Worm (Caenorhabditis elegans): ENCODE data around the gene F19D8.2.

The F19D8.2 gene

DNA sequence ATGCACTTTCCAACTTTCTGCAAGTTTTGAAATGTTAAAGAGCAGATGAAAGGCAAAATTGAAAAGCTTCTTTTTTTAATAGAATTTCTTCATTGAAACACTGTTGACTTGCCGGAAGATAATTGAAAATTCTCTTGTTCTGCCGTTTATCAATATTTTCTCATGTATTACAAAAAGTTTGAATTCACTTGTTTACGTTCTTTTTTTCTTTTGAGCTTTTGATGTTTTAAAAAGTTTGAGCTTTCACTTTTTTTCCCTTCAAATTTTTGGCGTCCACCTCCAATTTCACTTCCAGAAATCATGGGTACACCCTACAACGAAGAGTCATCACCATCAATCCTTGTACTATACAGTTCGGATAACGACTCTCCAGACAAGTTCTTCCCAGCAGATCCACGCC is at the start of gene F19D8.2:
Gene F19D8.2 (plus strand): TSS at position 301 of the 400 bp plus-strand sequence.
- no peak for TF ChIP-seq lir-3 (tag; optimal IDR thresholded peaks at IDR 0.05; ENCODE audit: poor library complexity)

ce11 chrX:13785268-13785667 is 49.0 kb upstream of the F19D8.2 start, which contains the start of gene F55F3.4:
Gene F55F3.4, plus strand, starts transcription at chrX:13785568.
- TF ChIP-seq rnt-1 (tag; optimal IDR thresholded peaks at IDR 0.05), result no peak

- TF ChIP-seq fkh-4 (tag; optimal IDR thresholded peaks at IDR 0.05; ENCODE audit: borderline replicate concordance), result no peak
- TF ChIP-seq mab-9 (GFP tag; IDR thresholded peaks at IDR 0.05), result no peak
- no peak for TF ChIP-seq aha-1 (tag; optimal IDR thresholded peaks at IDR 0.05)
- TF ChIP-seq unc-98 (GFP tag; IDR thresholded peaks at IDR 0.05), result no peak
- TF ChIP-seq lin-39 (tag; optimal IDR thresholded peaks at IDR 0.05), result no peak
- TF ChIP-seq efl-3 (GFP tag; optimal IDR thresholded peaks at IDR 0.05), result no peak
- TF ChIP-seq unc-130 (tag; optimal IDR thresholded peaks at IDR 0.05), result no peak
- TF ChIP-seq mef-2 (tag; optimal IDR thresholded peaks at IDR 0.05), result no peak
- TF ChIP-seq egl-13 (tag; optimal IDR thresholded peaks at IDR 0.05), result no peak
These were observed 43.7 kb upstream of the F19D8.2 start, which contains the start of gene ZK1086.3 for ce11 chrX:13790532-13790931. Gene ZK1086.3, plus strand, starts transcription at chrX:13790832.

DNA sequence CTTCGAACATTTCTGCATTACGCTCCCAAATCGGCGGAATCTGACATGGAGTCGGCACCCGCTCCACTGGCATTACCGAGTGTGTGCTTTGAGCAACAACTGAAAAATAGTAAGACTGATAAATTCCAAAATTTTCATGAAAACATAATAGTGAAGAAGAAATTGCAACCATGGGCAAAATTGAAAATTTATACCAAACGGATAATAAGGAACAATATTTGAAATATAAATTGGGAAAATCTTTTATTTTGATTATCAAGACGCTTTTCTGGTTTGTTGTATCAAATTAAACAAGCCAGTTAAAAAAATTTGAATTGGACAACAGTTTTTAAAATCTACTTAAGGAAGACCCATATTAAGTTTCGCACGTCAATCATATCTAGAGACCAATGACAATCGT is 40.7 kb upstream of the F19D8.2 start, which contains the start of gene ZK1086.2:
Gene ZK1086.2 (minus strand): TSS at position 101 of the 400 bp plus-strand sequence.
- TF ChIP-seq unc-98 (GFP tag; IDR thresholded peaks at IDR 0.05), result no peak
- TF ChIP-seq efl-3 (GFP tag; optimal IDR thresholded peaks at IDR 0.05), result no peak
- TF ChIP-seq nhr-28 (tag; optimal IDR thresholded peaks at IDR 0.05), result no peak
- TF ChIP-seq ztf-4 (tag; optimal IDR thresholded peaks at IDR 0.05), result no peak
- no peak for TF ChIP-seq blmp-1 (tag; optimal IDR thresholded peaks at IDR 0.05)
- no peak for TF ChIP-seq zag-1 (tag; optimal IDR thresholded peaks at IDR 0.05)
- TF ChIP-seq C04F5.9 (tag; optimal IDR thresholded peaks at IDR 0.05), result no peak
- no peak for TF ChIP-seq pag-3 (tag; optimal IDR thresholded peaks at IDR 0.05; ENCODE audit: borderline replicate concordance, insufficient read depth)
- no peak for TF ChIP-seq hpl-2 (GFP tag; optimal IDR thresholded peaks at IDR 0.05)
- no peak for TF ChIP-seq ceh-90 (tag; optimal IDR thresholded peaks at IDR 0.05)
- no peak for TF ChIP-seq egl-13 (tag; optimal IDR thresholded peaks at IDR 0.05)

DNA sequence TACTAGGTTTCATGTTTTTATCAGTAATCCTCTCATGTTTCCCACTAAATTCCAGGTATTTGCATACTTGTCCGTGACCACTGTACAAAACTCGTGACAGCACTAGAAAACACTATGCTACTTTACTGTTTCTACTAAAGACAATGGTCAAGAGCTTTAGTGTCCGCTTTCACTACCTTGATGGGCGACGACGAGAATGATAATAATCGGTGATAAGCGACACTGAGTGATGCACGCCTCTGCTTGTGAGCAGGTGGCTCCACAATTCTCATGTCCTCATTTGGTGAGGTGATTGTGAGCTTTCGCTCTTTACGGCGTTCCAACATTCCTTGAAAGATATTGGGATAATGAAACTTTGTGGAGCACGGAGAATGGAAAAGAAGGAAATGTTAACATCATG is 31.0 kb upstream of the F19D8.2 start:
- no peak for TF ChIP-seq mep-1 (tag; optimal IDR thresholded peaks at IDR 0.05)
- TF ChIP-seq zip-4 (GFP tag; optimal IDR thresholded peaks at IDR 0.05), result no peak
- peak; percentile 93 for TF ChIP-seq elt-2 (tag; optimal IDR thresholded peaks at IDR 0.05)
- TF ChIP-seq nhr-71 (tag; optimal IDR thresholded peaks at IDR 0.05), result peak; percentile 29
- TF ChIP-seq lin-35 (GFP tag; optimal IDR thresholded peaks at IDR 0.05), result peak in 1 of 2 experiments; percentile 41
- no peak for TF ChIP-seq blmp-1 (tag; optimal IDR thresholded peaks at IDR 0.05)
- no peak for TF ChIP-seq nhr-12 (tag; optimal IDR thresholded peaks at IDR 0.05)
- no peak for TF ChIP-seq nhr-28 (tag; optimal IDR thresholded peaks at IDR 0.05)
- no peak for TF ChIP-seq efl-1 (optimal IDR thresholded peaks at IDR 0.05)
- peak in 1 of 2 experiments; percentile 84 for TF ChIP-seq efl-1 (GFP tag; optimal IDR thresholded peaks at IDR 0.05 in 1 of 2)
- no peak for TF ChIP-seq grh-1 (GFP tag; IDR thresholded peaks at IDR 0.05)
- no peak for TF ChIP-seq sup-37 (GFP tag; optimal IDR thresholded peaks at IDR 0.05)
- peak; percentile 24 for TF ChIP-seq nhr-90 (tag; optimal IDR thresholded peaks at IDR 0.05; ENCODE audit: poor library complexity)
- TF ChIP-seq nhr-20 (tag; optimal IDR thresholded peaks at IDR 0.05), result peak; percentile 37

ce11 chrX:13809773-13810172 is 24.5 kb upstream of the F19D8.2 start, which contains the start of gene obr-3:
Gene obr-3, minus strand, starts transcription at chrX:13809873.
- no peak for TF ChIP-seq pax-3 (tag; optimal IDR thresholded peaks at IDR 0.05)
- no peak for TF ChIP-seq nhr-71 (tag; optimal IDR thresholded peaks at IDR 0.05)
- no peak for TF ChIP-seq C04F5.9 (tag; optimal IDR thresholded peaks at IDR 0.05)
- TF ChIP-seq mep-1 (tag; optimal IDR thresholded peaks at IDR 0.05), result no peak
- TF ChIP-seq isw-1 (GFP tag; IDR thresholded peaks at IDR 0.05), result no peak
- no peak for TF ChIP-seq nhr-47 (tag; optimal IDR thresholded peaks at IDR 0.05)
- TF ChIP-seq ceh-82 (tag; optimal IDR thresholded peaks at IDR 0.05), result no peak
- TF ChIP-seq ceh-63 (GFP tag; optimal IDR thresholded peaks at IDR 0.05), result no peak
- TF ChIP-seq unc-86 (tag; optimal IDR thresholded peaks at IDR 0.05), result no peak
- TF ChIP-seq vab-15 (tag; optimal IDR thresholded peaks at IDR 0.05), result no peak
- TF ChIP-seq zag-1 (tag; optimal IDR thresholded peaks at IDR 0.05), result no peak
- TF ChIP-seq tlp-1 (tag; optimal IDR thresholded peaks at IDR 0.05), result no peak
- TF ChIP-seq grh-1 (GFP tag; IDR thresholded peaks at IDR 0.05), result no peak
- no peak for TF ChIP-seq nhr-90 (tag; optimal IDR thresholded peaks at IDR 0.05; ENCODE audit: poor library complexity)
- TF ChIP-seq aha-1 (tag; optimal IDR thresholded peaks at IDR 0.05), result no peak
- TF ChIP-seq skn-1 (tag; optimal IDR thresholded peaks at IDR 0.05), result no peak
- TF ChIP-seq ceh-8 (GFP tag; optimal IDR thresholded peaks at IDR 0.05), result no peak
- no peak for TF ChIP-seq ama-1 (optimal IDR thresholded peaks at IDR 0.05)
- no peak for TF ChIP-seq C16A3.4 (tag; optimal IDR thresholded peaks at IDR 0.05)
- no peak for TF ChIP-seq irx-1 (tag; optimal IDR thresholded peaks at IDR 0.05)
